Worm (Caenorhabditis elegans) whole organism, dauer: Measurements from ENCODE around the gene Y69H2.3.

Source experiments
- unc-62 ChIP-seq: sonication (generic microtip); optimal IDR thresholded peaks from 2 replicates; lab custom pipeline; 2017; ENCODE audit warnings: missing biosample characterization, missing genetic modification reagents, missing genetic modification characterization

The Y69H2.3 gene

DNA sequence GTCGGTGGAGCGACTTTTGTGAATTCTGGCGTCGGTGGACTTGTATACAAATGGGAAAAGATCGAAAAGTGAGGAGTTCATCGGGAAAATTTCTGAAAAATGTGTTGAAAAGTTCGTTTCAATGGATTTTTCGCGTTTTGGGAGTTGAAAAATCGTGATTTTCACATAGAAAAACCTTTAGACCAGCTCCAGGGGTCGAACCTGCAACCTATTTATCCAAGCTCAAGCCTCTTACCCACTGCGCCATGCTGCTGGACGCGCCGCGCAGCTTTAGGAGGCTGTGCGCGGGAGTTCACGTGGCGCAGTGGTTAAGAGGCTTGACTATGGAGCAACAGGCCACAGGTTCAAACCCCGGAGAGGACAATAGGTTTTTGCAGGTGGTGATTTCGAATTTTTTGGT is 41.5 kb downstream of the Y69H2.3 start, which contains the start of gene Y69H2.1:
Y69H2.1 (minus strand) TSS at position 101 of the 400 bp plus-strand sequence.
- no peak for TF ChIP-seq unc-62 (GFP tag; lab: Kevin White, UChicago)

DNA sequence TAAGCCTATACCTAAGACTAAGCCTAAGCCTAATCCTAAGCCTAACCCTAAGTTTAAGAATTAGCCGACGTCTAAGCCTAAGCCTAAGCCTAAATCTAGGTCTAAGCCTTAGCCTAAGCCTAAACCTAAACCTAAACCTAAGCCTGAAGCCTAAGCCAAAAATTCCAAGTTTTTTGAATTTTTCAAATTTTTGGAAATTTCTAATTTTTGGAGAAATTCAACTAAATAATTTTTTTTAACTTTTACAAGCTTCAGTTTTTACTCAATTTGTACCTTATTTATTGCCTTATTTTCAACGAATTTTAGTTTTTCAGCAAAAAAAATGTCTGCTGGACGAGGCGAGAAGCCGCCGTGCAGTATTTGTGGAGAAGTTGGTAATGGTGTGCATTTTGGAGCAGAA is 47.6 kb downstream of the Y69H2.3 start, which contains the start of gene nhr-70:
nhr-70 (plus strand) TSS at position 301 of the 400 bp plus-strand sequence.
- no peak for TF ChIP-seq unc-62 (GFP tag; lab: Kevin White, UChicago)

DNA sequence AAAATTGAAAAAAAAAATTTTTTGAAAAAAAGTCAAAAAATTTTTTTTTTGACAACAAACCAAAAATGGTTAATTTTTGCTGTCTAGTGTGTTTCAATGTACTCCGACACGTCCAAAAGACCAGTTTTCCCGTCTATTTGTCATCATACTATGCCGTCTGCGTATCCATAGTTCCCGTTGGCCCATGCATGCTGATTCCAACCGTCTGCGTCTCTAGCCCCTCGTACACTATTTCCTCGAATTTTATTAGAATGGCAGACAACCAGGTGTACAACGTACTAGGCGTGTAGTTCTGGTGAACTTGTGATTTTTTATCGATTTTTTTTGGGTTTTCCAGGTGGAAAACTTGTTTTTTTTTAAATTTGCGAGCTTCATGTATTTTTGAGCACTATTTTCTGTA is 49.4 kb downstream of the Y69H2.3 start:
- TF ChIP-seq unc-62 (GFP tag; lab: Kevin White, UChicago) = no peak

DNA sequence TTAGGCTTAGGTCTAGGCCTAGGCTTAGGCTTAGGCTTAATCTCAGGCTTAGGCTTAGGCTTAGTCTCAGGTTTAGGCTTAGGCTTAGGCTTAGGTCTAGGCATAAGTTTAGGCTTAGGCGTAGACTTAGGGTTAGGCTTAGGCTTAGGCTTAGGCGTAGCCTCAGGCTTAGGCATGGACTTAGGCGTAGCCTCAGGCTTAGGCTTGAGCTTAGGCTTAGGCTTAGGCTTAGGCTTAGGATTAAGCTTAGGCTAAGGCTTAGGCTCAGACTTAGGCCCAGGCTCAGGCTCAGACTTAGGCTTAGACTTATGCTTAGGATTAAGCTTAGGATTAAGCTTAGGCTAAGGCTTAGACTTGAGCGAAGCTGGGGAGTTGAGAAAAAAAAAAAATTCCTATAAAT is 50.8 kb downstream of the Y69H2.3 start:
- TF ChIP-seq unc-62 (GFP tag; lab: Kevin White, UChicago) = no peak
